Fruit fly (Drosophila melanogaster) whole organism, embryonic: Measurements from ENCODE around the gene dmrt11E.

Experiments
- Antp ChIP-seq: fragments of 200-800 bp; sonication (Bioruptor generic); optimal IDR thresholded peaks from 3 replicates; lab custom pipeline; 2016; ENCODE audit warnings: missing biosample characterization, missing genetic modification characterization
- CG11723 ChIP-seq: fragments of 200-800 bp; sonication (Bioruptor generic); optimal IDR thresholded peaks from 2 replicates; lab custom pipeline; 2017; ENCODE audit warnings: missing biosample characterization, mild to moderate bottlenecking, missing genetic modification characterization
- CG12299 ChIP-seq: fragments of 200-800 bp; sonication (Bioruptor generic); optimal IDR thresholded peaks from 2 replicates; lab custom pipeline; 2018; ENCODE audit warnings: missing biosample characterization, mild to moderate bottlenecking, missing genetic modification characterization
- CG14860 ChIP-seq: fragments of 200-800 bp; sonication (Bioruptor generic); IDR thresholded peaks from 3 replicates; pipeline ENCODE4 v1.3.6; 2022; ENCODE audit warnings: missing biosample characterization, missing genetic modification characterization; ENCODE audit not compliant: partially characterized antibody
- CG1529 ChIP-seq: fragments of 200-800 bp; sonication (Bioruptor generic); optimal IDR thresholded peaks from 3 replicates; lab custom pipeline; 2018; ENCODE audit warnings: missing biosample characterization, missing genetic modification characterization
- CG15479 ChIP-seq: fragments of 200-800 bp; sonication (Bioruptor generic); optimal IDR thresholded peaks from 3 replicates; lab custom pipeline; 2019; ENCODE audit warnings: missing biosample characterization, mild to moderate bottlenecking, missing genetic modification characterization, moderate library complexity
- CG1647 ChIP-seq: fragments of 200-800 bp; sonication (Bioruptor generic); optimal IDR thresholded peaks from 3 replicates; lab custom pipeline; 2016; ENCODE audit warnings: missing biosample characterization, missing genetic modification characterization
- CG16813 ChIP-seq: fragments of 200-800 bp; sonication (Bioruptor generic); IDR thresholded peaks from 3 replicates; pipeline ENCODE4 v1.3.6; 2022; ENCODE audit warnings: missing biosample characterization, missing genetic modification characterization; ENCODE audit not compliant: partially characterized antibody
- CG2116 ChIP-seq: fragments of 200-800 bp; sonication (Bioruptor generic); optimal IDR thresholded peaks from 3 replicates; lab custom pipeline; 2018; ENCODE audit warnings: missing biosample characterization, mild to moderate bottlenecking, missing genetic modification characterization
- CG31388 ChIP-seq: fragments of 200-800 bp; sonication (Bioruptor generic); optimal IDR thresholded peaks from 2 replicates; lab custom pipeline; 2016; ENCODE audit warnings: missing biosample characterization, missing genetic modification characterization
- CG3407 ChIP-seq: fragments of 200-800 bp; sonication (Bioruptor generic); optimal IDR thresholded peaks from 2 replicates; lab custom pipeline; 2018; ENCODE audit warnings: missing biosample characterization, mild to moderate bottlenecking, missing genetic modification characterization
- CG34224 ChIP-seq: fragments of 200-800 bp; sonication (Bioruptor generic); IDR thresholded peaks from 3 replicates; pipeline ENCODE4 v1.3.6; 2022; ENCODE audit warnings: missing biosample characterization, missing genetic modification characterization; ENCODE audit not compliant: partially characterized antibody
- CG4404 ChIP-seq: fragments of 200-800 bp; sonication (Bioruptor generic); IDR thresholded peaks from 2 replicates; pipeline ENCODE4 v1.3.6; 2022; ENCODE audit warnings: missing biosample characterization, missing genetic modification characterization
- CG5245 ChIP-seq: fragments of 200-800 bp; sonication (Bioruptor generic); optimal IDR thresholded peaks from 3 replicates; lab custom pipeline; 2016; ENCODE audit warnings: missing biosample characterization, missing genetic modification characterization
- CG6765 ChIP-seq: fragments of 200-800 bp; sonication (Bioruptor generic); optimal IDR thresholded peaks from 3 replicates; lab custom pipeline; 2017; ENCODE audit warnings: missing biosample characterization, mild to moderate bottlenecking, missing genetic modification characterization
- CG8924 ChIP-seq: fragments of 200-800 bp; optimal IDR thresholded peaks from 3 replicates; lab custom pipeline; 2019; ENCODE audit warnings: missing biosample characterization, mild to moderate bottlenecking, missing genetic modification characterization, moderate library complexity
- CG9876 ChIP-seq: fragments of 200-800 bp; sonication (Bioruptor generic); optimal IDR thresholded peaks from 2 replicates; lab custom pipeline; 2016; ENCODE audit warnings: missing biosample characterization, missing genetic modification characterization
- Doc2 ChIP-seq: fragments of 200-800 bp; sonication (Bioruptor generic); IDR thresholded peaks from 2 replicates; pipeline ENCODE4 v1.3.6; 2022; ENCODE audit warnings: missing biosample characterization, missing genetic modification characterization
- Doc3 ChIP-seq: fragments of 200-800 bp; sonication (Bioruptor generic); IDR thresholded peaks from 3 replicates; pipeline ENCODE4 v1.3.6; 2022; ENCODE audit warnings: missing biosample characterization, missing genetic modification characterization; ENCODE audit not compliant: partially characterized antibody
- Ets65A ChIP-seq: fragments of 200-800 bp; sonication (Bioruptor generic); peaks from one replicate; lab custom pipeline; 2016; ENCODE audit warnings: missing biosample characterization, missing genetic modification characterization
- GATAe ChIP-seq: fragments of 200-800 bp; sonication (Bioruptor generic); conservative IDR thresholded peaks from 2 replicates; pipeline ENCODE4 v1.3.6; 2022; ENCODE audit warnings: missing biosample characterization, missing genetic modification characterization
- HLH4C ChIP-seq: fragments of 200-800 bp; sonication (Bioruptor generic); IDR thresholded peaks from 3 replicates; pipeline ENCODE4 v1.3.6; 2022; ENCODE audit warnings: missing biosample characterization, missing genetic modification characterization; ENCODE audit not compliant: partially characterized antibody
- NFAT ChIP-seq: fragments of 200-800 bp; sonication (Bioruptor generic); IDR thresholded peaks from 2 replicates; pipeline ENCODE4 v1.3.6; 2022; ENCODE audit warnings: missing biosample characterization, missing genetic modification characterization
- Nf-YB ChIP-seq: fragments of 200-800 bp; sonication (Bioruptor generic); optimal IDR thresholded peaks from 3 replicates; lab custom pipeline; 2019; ENCODE audit warnings: missing biosample characterization, mild to moderate bottlenecking, missing genetic modification characterization, moderate library complexity
- Pdp1 ChIP-seq, 2 experiments: fragments of 200-800 bp; sonication (Bioruptor generic); optimal IDR thresholded peaks; 3 replicates each; lab custom pipeline; 2016; ENCODE audit warnings: missing biosample characterization in 2 of 2, missing genetic modification characterization in 2 of 2, mild to moderate bottlenecking in 1 of 2, moderate library complexity in 1 of 2
- Rx ChIP-seq: fragments of 200-800 bp; sonication (Bioruptor generic); IDR thresholded peaks from 2 replicates; pipeline ENCODE4 v1.3.6; 2022; ENCODE audit warnings: missing biosample characterization, missing genetic modification characterization
- Stat92E ChIP-seq, 3 experiments: fragments of >200 bp in 2 of 3; fragments of 200-800 bp in 1 of 3; sonication (Bioruptor generic) in 1 of 3; optimal IDR thresholded peaks; 2 replicates each; lab custom pipeline; 2017 to 2019; ENCODE audit warnings: missing biosample characterization in 3 of 3, missing genetic modification characterization in 3 of 3, mild to moderate bottlenecking in 1 of 3, moderate library complexity in 1 of 3
- TFAM ChIP-seq: fragments of 200-800 bp; sonication (Bioruptor generic); optimal IDR thresholded peaks from 2 replicates; lab custom pipeline; 2017; ENCODE audit warnings: missing biosample characterization, missing genetic modification characterization, inconsistent platforms
- Xbp1 ChIP-seq: fragments of 200-800 bp; sonication (Bioruptor generic); optimal IDR thresholded peaks from 3 replicates; lab custom pipeline; 2016; ENCODE audit warnings: missing biosample characterization, mild to moderate bottlenecking, missing genetic modification characterization
- abd-A ChIP-seq: fragments of 200-800 bp; sonication (Bioruptor generic); optimal IDR thresholded peaks from 3 replicates; lab custom pipeline; 2019; ENCODE audit warnings: missing biosample characterization, mild to moderate bottlenecking, missing genetic modification characterization, moderate library complexity
- bbx ChIP-seq: fragments of 200-800 bp; sonication (Bioruptor generic); IDR thresholded peaks from 2 replicates; pipeline ENCODE4 v1.3.6; 2022; ENCODE audit warnings: missing biosample characterization, missing genetic modification characterization; ENCODE audit not compliant: partially characterized antibody
- cg ChIP-seq: fragments of 200-800 bp; sonication (Bioruptor generic); optimal IDR thresholded peaks from 3 replicates; lab custom pipeline; 2019; ENCODE audit warnings: missing biosample characterization, mild to moderate bottlenecking, missing genetic modification characterization, moderate library complexity
- dan ChIP-seq: fragments of 200-800 bp; sonication (Bioruptor generic); IDR thresholded peaks from 2 replicates; pipeline ENCODE4 v1.3.6; 2022; ENCODE audit warnings: missing biosample characterization, missing genetic modification characterization
- dysf ChIP-seq: fragments of 200-800 bp; sonication (Bioruptor generic); IDR thresholded peaks from 3 replicates; pipeline ENCODE4 v1.3.6; 2022; ENCODE audit warnings: missing biosample characterization, missing genetic modification characterization
- fd102C ChIP-seq: fragments of 200-800 bp; sonication (Bioruptor generic); optimal IDR thresholded peaks from 2 replicates; lab custom pipeline; 2018; ENCODE audit warnings: missing biosample characterization, mild to moderate bottlenecking, missing genetic modification characterization, moderate library complexity
- fd64A ChIP-seq: fragments of 200-800 bp; sonication (Bioruptor generic); optimal IDR thresholded peaks from 3 replicates; lab custom pipeline; 2018; ENCODE audit warnings: missing biosample characterization, mild to moderate bottlenecking, missing genetic modification characterization
- gsb ChIP-seq: fragments of 200-800 bp; sonication (Bioruptor generic); IDR thresholded peaks from 2 replicates; pipeline ENCODE4 v1.3.6; 2022; ENCODE audit warnings: missing biosample characterization, missing genetic modification characterization
- gt ChIP-seq: fragments of 200-800 bp; sonication (Bioruptor generic); IDR thresholded peaks from 2 replicates; pipeline ENCODE4 v1.3.6; 2022; ENCODE audit warnings: missing biosample characterization, missing genetic modification characterization
- kay ChIP-seq: fragments of 200-800 bp; sonication (Bioruptor generic); optimal IDR thresholded peaks from 2 replicates; lab custom pipeline; 2016; ENCODE audit warnings: missing biosample characterization, missing genetic modification characterization
- knrl ChIP-seq: fragments of 200-800 bp; sonication (Bioruptor generic); IDR thresholded peaks from 3 replicates; pipeline ENCODE4 v1.3.6; 2022; ENCODE audit warnings: missing biosample characterization, missing genetic modification characterization; ENCODE audit not compliant: partially characterized antibody
- lov ChIP-seq, 2 experiments: fragments of 200-800 bp in 1 of 2; fragments of >200 bp in 1 of 2; sonication (Bioruptor generic) in 1 of 2; IDR thresholded peaks in 1 of 2; optimal IDR thresholded peaks in 1 of 2; 2 replicates in 1 of 2; 3 replicates in 1 of 2; pipeline versions ENCODE4 v1.3.6 to Lab custom; 2017 to 2022; ENCODE audit warnings: missing biosample characterization in 1 of 2, missing genetic modification characterization in 1 of 2
- luna ChIP-seq: fragments of 200-800 bp; sonication (Bioruptor generic); optimal IDR thresholded peaks from 2 replicates; lab custom pipeline; 2016; ENCODE audit warnings: missing biosample characterization, missing genetic modification characterization
- rib ChIP-seq: fragments of 200-800 bp; sonication (Bioruptor generic); IDR thresholded peaks from 2 replicates; pipeline ENCODE4 v1.3.6; 2022; ENCODE audit warnings: missing biosample characterization, missing genetic modification characterization
- run ChIP-seq: fragments of 200-800 bp; sonication (Bioruptor generic); optimal IDR thresholded peaks from 3 replicates; lab custom pipeline; 2018; ENCODE audit warnings: missing biosample characterization, mild to moderate bottlenecking, missing genetic modification characterization
- schlank ChIP-seq: fragments of 200-800 bp; sonication (Bioruptor generic); optimal IDR thresholded peaks from 2 replicates; lab custom pipeline; 2018; ENCODE audit warnings: missing biosample characterization, mild to moderate bottlenecking, missing genetic modification characterization
- tgo ChIP-seq: fragments of 200-800 bp; sonication (Bioruptor generic); IDR thresholded peaks from 3 replicates; pipeline ENCODE4 v1.3.6; 2022; ENCODE audit warnings: missing biosample characterization, missing genetic modification characterization
- ttk ChIP-seq: fragments of 200-800 bp; sonication (Bioruptor generic); IDR thresholded peaks from 2 replicates; pipeline ENCODE4 v2.1.2; 2022; ENCODE audit warnings: missing biosample characterization, missing genetic modification characterization
- z ChIP-seq: fragments of 200-800 bp; sonication (Bioruptor generic); IDR thresholded peaks from 3 replicates; pipeline ENCODE4 v1.3.6; 2022; ENCODE audit warnings: missing biosample characterization, missing genetic modification characterization

The dmrt11E gene

DNA sequence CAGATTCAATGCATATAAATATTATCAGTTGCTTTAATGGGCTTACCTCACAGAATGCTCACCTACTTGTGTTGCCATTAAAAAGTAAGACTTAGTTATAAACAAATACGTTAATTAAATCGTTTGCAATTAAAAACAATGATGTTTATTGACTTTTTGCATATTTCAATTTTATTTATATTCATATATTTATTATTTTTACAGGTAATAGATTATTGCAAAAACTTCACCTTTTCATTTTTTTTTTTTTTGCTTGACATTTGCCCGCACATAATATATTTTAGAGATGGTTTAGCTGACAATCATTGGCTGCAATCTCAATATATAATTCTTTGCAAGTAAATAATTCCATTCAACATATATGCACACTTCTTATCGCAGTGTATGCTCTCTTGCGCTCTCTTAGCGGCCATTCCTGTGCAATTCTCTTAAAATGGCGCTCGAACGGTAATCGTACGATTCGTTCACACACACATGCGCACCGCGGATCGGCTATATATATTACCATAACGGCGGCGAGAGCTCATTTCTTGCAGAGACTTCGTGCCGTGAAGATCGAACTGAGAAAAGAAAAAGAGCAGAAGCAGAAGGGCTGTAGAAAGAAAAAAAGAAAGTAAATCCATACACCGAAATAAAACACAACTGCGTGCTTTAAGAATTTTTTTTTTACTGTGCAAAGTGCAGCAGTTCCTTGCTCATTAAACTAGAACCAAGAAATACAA lies 28.5 kb downstream of the dmrt11E start, which contains the start of gene Bcat (continued):
- no peak for TF ChIP-seq CG9876 (GFP tag; lab: Kevin White, UChicago)
- TF ChIP-seq Rx (GFP tag; lab: Robert Waterston, UW) = no peak; the same call in 1 of the 2 replicates
- TF ChIP-seq CG4404 (GFP tag; lab: Robert Waterston, UW) = 0 out of 2 replicates have a peak, but pooled peaks have one; percentile 25
- 0 out of 2 replicates have a peak, but pooled peaks have one; percentile 32 for TF ChIP-seq ttk
- peak; percentile 24 for TF ChIP-seq CG15479 (GFP tag; lab: Kevin White, UChicago)
- TF ChIP-seq Ets65A (GFP tag; lab: Kevin White, UChicago) = no peak
- no peak for TF ChIP-seq TFAM (GFP tag; lab: Kevin White, UChicago)
- no peak for TF ChIP-seq fd102C (GFP tag; lab: Kevin White, UChicago)
- TF ChIP-seq HLH4C = no peak
- TF ChIP-seq bbx = no peak
- no peak for TF ChIP-seq Doc2 (GFP tag; lab: Robert Waterston, UW)
- TF ChIP-seq CG14860 (GFP tag; lab: Robert Waterston, UW) = no peak
- no peak for TF ChIP-seq gt (GFP tag; lab: Robert Waterston, UW)
- no peak for TF ChIP-seq rib (GFP tag; lab: Robert Waterston, UW)
- TF ChIP-seq abd-A (tag; lab: Kevin White, UChicago) = no peak
- TF ChIP-seq CG1529 (GFP tag; lab: Kevin White, UChicago) = peak; percentile 2
- no peak for TF ChIP-seq luna (GFP tag; lab: Kevin White, UChicago)
- TF ChIP-seq CG5245 (GFP tag; lab: Kevin White, UChicago) = no peak
- TF ChIP-seq Pdp1 (GFP tag; optimal IDR thresholded peaks at IDR 0.05; lab: Kevin White, UChicago) = peak; percentile 10 to 42
- TF ChIP-seq lov (optimal IDR thresholded peaks at IDR 0.05; lab: Kevin White, UChicago) = no peak
- 0 out of 3 replicates have a peak, but pooled peaks have one; percentile 10 for TF ChIP-seq lov (GFP tag; IDR thresholded peaks at IDR 0.05; lab: Robert Waterston, UW)
- TF ChIP-seq z (GFP tag; lab: Robert Waterston, UW) = no peak
- TF ChIP-seq Antp (GFP tag; lab: Kevin White, UChicago) = no peak
- peak; percentile 75 for TF ChIP-seq CG6765
- peak; percentile 65; the same call in 2 of the 3 replicates for TF ChIP-seq tgo (GFP tag; lab: Robert Waterston, UW)
- TF ChIP-seq gsb (GFP tag; lab: Robert Waterston, UW) = 0 out of 2 replicates have a peak, but pooled peaks have one; percentile 41
- TF ChIP-seq CG3407 (GFP tag; lab: Kevin White, UChicago) = peak; percentile 45
- no peak for TF ChIP-seq dan (GFP tag; lab: Robert Waterston, UW)
- TF ChIP-seq cg (GFP tag; lab: Kevin White, UChicago) = peak; percentile 65
- no peak for TF ChIP-seq Stat92E (GFP tag; optimal IDR thresholded peaks at IDR 0.05; lab: Kevin White, UChicago)
- TF ChIP-seq GATAe = peak; percentile 45; the same call in 1 of the 2 replicates
- TF ChIP-seq fd64A (GFP tag; lab: Kevin White, UChicago) = no peak
- TF ChIP-seq knrl (GFP tag; lab: Robert Waterston, UW) = no peak
- TF ChIP-seq dysf (GFP tag; lab: Robert Waterston, UW) = peak; percentile 83
- TF ChIP-seq CG2116 = peak; percentile 31
- TF ChIP-seq kay (GFP tag; lab: Kevin White, UChicago) = peak; percentile 8
- TF ChIP-seq CG16813 (GFP tag; lab: Robert Waterston, UW) = no peak
- peak; percentile 48 for TF ChIP-seq Nf-YB (GFP tag; lab: Kevin White, UChicago)
- TF ChIP-seq CG34224 = 0 out of 3 replicates have a peak, but pooled peaks have one; percentile 13
- peak; percentile 13 for TF ChIP-seq schlank (tag; lab: Kevin White, UChicago)
- TF ChIP-seq CG12299 (tag; lab: Kevin White, UChicago) = no peak
- no peak for TF ChIP-seq Doc3 (GFP tag; lab: Robert Waterston, UW)
- TF ChIP-seq CG31388 (GFP tag; lab: Kevin White, UChicago) = no peak
- peak; percentile 75 for TF ChIP-seq CG8924 (tag; lab: Kevin White, UChicago)
- peak; percentile 58 for TF ChIP-seq CG11723 (GFP tag; lab: Kevin White, UChicago)
- TF ChIP-seq run (tag; lab: Kevin White, UChicago) = peak; percentile 11
- TF ChIP-seq CG1647 = no peak
- peak; percentile 67 for TF ChIP-seq Xbp1 (GFP tag; lab: Kevin White, UChicago)
- TF ChIP-seq NFAT (GFP tag; lab: Robert Waterston, UW) = no peak; the same call in 1 of the 2 replicates
